Worm (Caenorhabditis elegans) whole organism, young adult: ENCODE results near the gene dhs-18.
A peak's percentile ranks its signal among the peaks of the same experiment; 100 is the strongest.

Experiments used
- B0019.2 ChIP-seq: fragments of 200-800 bp; sonication (Bioruptor generic); conservative IDR thresholded peaks from 2 replicates; pipeline ENCODE4 v1.3.6; 2022; ENCODE audit warnings: missing genetic modification reagents, missing genetic modification characterization, missing compliant biosample characterization
- B0336.3 ChIP-seq: fragments of 200-800 bp; sonication (Bioruptor generic); IDR thresholded peaks from 2 replicates; pipeline ENCODE4 v1.3.6; 2022; ENCODE audit warnings: missing genetic modification characterization, missing compliant biosample characterization
- F33H1.4 ChIP-seq: fragments of 200-800 bp; sonication (Bioruptor generic); IDR thresholded peaks from 2 replicates; pipeline ENCODE4 v1.3.6; 2022; ENCODE audit warnings: missing genetic modification reagents, missing genetic modification characterization, missing compliant biosample characterization
- F57A8.1 ChIP-seq: fragments of 200-800 bp; sonication (Bioruptor generic); optimal IDR thresholded peaks from 2 replicates; lab custom pipeline; 2018; ENCODE audit warnings: mild to moderate bottlenecking, missing genetic modification characterization, moderate library complexity, missing compliant biosample characterization
- T07F8.4 ChIP-seq: sonication (generic microtip); optimal IDR thresholded peaks from 2 replicates; lab custom pipeline; 2016; ENCODE audit warnings: mild to moderate bottlenecking, missing genetic modification characterization, moderate library complexity, missing compliant biosample characterization
- Y56A3A.18 ChIP-seq: fragments of 200-800 bp; sonication (Bioruptor generic); IDR thresholded peaks from 2 replicates; pipeline ENCODE4 v1.3.6; 2022; ENCODE audit warnings: missing genetic modification reagents, missing genetic modification characterization, missing compliant biosample characterization
- athp-1 ChIP-seq: sonication (generic microtip); optimal IDR thresholded peaks from 2 replicates; lab custom pipeline; 2017; ENCODE audit warnings: mild to moderate bottlenecking, missing genetic modification characterization, missing compliant biosample characterization
- attf-3 ChIP-seq: fragments of 200-800 bp; sonication (Bioruptor generic); conservative IDR thresholded peaks from 2 replicates; pipeline ENCODE4 v1.3.6; 2022; ENCODE audit warnings: missing genetic modification reagents, missing genetic modification characterization, missing compliant biosample characterization
- bed-1 ChIP-seq: fragments of 200-800 bp; sonication (Bioruptor generic); IDR thresholded peaks from 2 replicates; pipeline ENCODE4 v1.3.6; 2022; ENCODE audit warnings: missing genetic modification reagents, missing genetic modification characterization, missing compliant biosample characterization
- cebp-1 ChIP-seq, 2 experiments: fragments of 200-800 bp in 1 of 2; sonication (Bioruptor generic) in 1 of 2; sonication (generic microtip) in 1 of 2; IDR thresholded peaks in 1 of 2; optimal IDR thresholded peaks in 1 of 2; 2 replicates each; pipeline versions ENCODE4 v1.3.6 to Lab custom; 2017 to 2022; ENCODE audit warnings: missing compliant biosample characterization in 2 of 2, missing genetic modification characterization in 2 of 2, mild to moderate bottlenecking in 1 of 2, missing genetic modification reagents in 1 of 2, moderate library complexity in 1 of 2
- ceh-27 ChIP-seq: fragments of 200-800 bp; sonication (Bioruptor generic); optimal IDR thresholded peaks from 2 replicates; lab custom pipeline; 2018; ENCODE audit warnings: mild to moderate bottlenecking, missing genetic modification characterization, moderate library complexity, missing compliant biosample characterization
- ceh-40 ChIP-seq: fragments of 200-800 bp; sonication (Bioruptor generic); IDR thresholded peaks from 2 replicates; pipeline ENCODE4 v1.3.6; 2022; ENCODE audit warnings: missing genetic modification characterization, missing compliant biosample characterization
- ceh-79 ChIP-seq: sonication (generic microtip); optimal IDR thresholded peaks from 2 replicates; lab custom pipeline; 2017; ENCODE audit warnings: mild to moderate bottlenecking, missing genetic modification characterization, missing compliant biosample characterization
- ceh-91 ChIP-seq: fragments of 200-800 bp; sonication (Bioruptor generic); IDR thresholded peaks from 2 replicates; pipeline ENCODE4 v1.3.6; 2022; ENCODE audit warnings: missing genetic modification reagents, missing genetic modification characterization, missing compliant biosample characterization
- dpff-1 ChIP-seq: sonication (generic microtip); optimal IDR thresholded peaks from 2 replicates; lab custom pipeline; 2017; ENCODE audit warnings: mild to moderate bottlenecking, missing genetic modification characterization, missing compliant biosample characterization
- efl-1 ChIP-seq: fragments of 150-350 bp; optimal IDR thresholded peaks from 2 replicates; lab custom pipeline; 2014; ENCODE audit warnings: missing biosample characterization, missing genetic modification reagents, missing genetic modification characterization
- egl-18 ChIP-seq: fragments of 200-800 bp; sonication (Bioruptor generic); IDR thresholded peaks from 2 replicates; pipeline ENCODE4 v1.3.6; 2022; ENCODE audit warnings: missing genetic modification reagents, missing genetic modification characterization, missing compliant biosample characterization
- ets-4 ChIP-seq: fragments of 200-800 bp; sonication (Bioruptor generic); optimal IDR thresholded peaks from 2 replicates; lab custom pipeline; 2018; ENCODE audit warnings: mild to moderate bottlenecking, missing genetic modification characterization, missing compliant biosample characterization
- gei-17 ChIP-seq: fragments of 200-800 bp; sonication (Bioruptor generic); optimal IDR thresholded peaks from 2 replicates; lab custom pipeline; 2018; ENCODE audit warnings: mild to moderate bottlenecking, missing genetic modification characterization, missing compliant biosample characterization
- hlh-12 ChIP-seq: sonication (generic microtip); optimal IDR thresholded peaks from 2 replicates; lab custom pipeline; 2016; ENCODE audit warnings: missing genetic modification characterization, missing compliant biosample characterization
- hlh-26 ChIP-seq: fragments of 200-800 bp; sonication (Bioruptor generic); conservative IDR thresholded peaks from 2 replicates; pipeline ENCODE4 v1.3.6; 2022; ENCODE audit warnings: missing genetic modification reagents, missing genetic modification characterization, missing compliant biosample characterization
- hrde-1 ChIP-seq: sonication (generic microtip); optimal IDR thresholded peaks from 2 replicates; lab custom pipeline; 2016; ENCODE audit warnings: missing genetic modification characterization, mild to moderate bottlenecking, missing compliant biosample characterization, moderate library complexity, missing genotype, missing genetic modification reagents, borderline replicate concordance
- let-607 ChIP-seq, 2 experiments: fragments of 200-800 bp in 1 of 2; sonication (Bioruptor generic) in 1 of 2; sonication (generic microtip) in 1 of 2; optimal IDR thresholded peaks; 2 replicates each; lab custom pipeline; 2016 to 2018; ENCODE audit warnings: mild to moderate bottlenecking in 2 of 2, missing compliant biosample characterization in 2 of 2, missing genetic modification characterization in 2 of 2, moderate library complexity in 2 of 2, missing genotype in 1 of 2
- lin-26 ChIP-seq: fragments of 200-800 bp; sonication (Bioruptor generic); IDR thresholded peaks from 2 replicates; pipeline ENCODE4 v1.3.6; 2022; ENCODE audit warnings: missing genetic modification reagents, missing genetic modification characterization, missing compliant biosample characterization
- madf-6 ChIP-seq: fragments of 200-800 bp; sonication (Bioruptor generic); IDR thresholded peaks from 2 replicates; pipeline ENCODE4 v1.3.6; 2022; ENCODE audit warnings: missing genetic modification reagents, missing genetic modification characterization, missing compliant biosample characterization
- mcd-1 ChIP-seq: fragments of 200-800 bp; sonication (Bioruptor generic); IDR thresholded peaks from 2 replicates; pipeline ENCODE4 v1.3.6; 2022; ENCODE audit warnings: missing genetic modification reagents, missing genetic modification characterization, missing compliant biosample characterization
- mel-28 ChIP-seq: sonication (generic microtip); optimal IDR thresholded peaks from 2 replicates; lab custom pipeline; 2016; ENCODE audit warnings: borderline replicate concordance, mild to moderate bottlenecking, missing genetic modification characterization, missing compliant biosample characterization
- nfya-2 ChIP-seq: fragments of 200-800 bp; sonication (Bioruptor generic); IDR thresholded peaks from 2 replicates; pipeline ENCODE4 v1.3.6; 2022; ENCODE audit warnings: missing genetic modification reagents, missing genetic modification characterization, missing compliant biosample characterization
- nhr-179 ChIP-seq: sonication (generic microtip); optimal IDR thresholded peaks from 2 replicates; lab custom pipeline; 2016; ENCODE audit warnings: mild to moderate bottlenecking, missing genetic modification characterization, missing compliant biosample characterization
- nhr-27 ChIP-seq: fragments of 200-800 bp; sonication (Bioruptor generic); optimal IDR thresholded peaks from 2 replicates; lab custom pipeline; 2018; ENCODE audit warnings: mild to moderate bottlenecking, missing genetic modification characterization, moderate library complexity, missing compliant biosample characterization
- nhr-90 ChIP-seq: sonication (generic microtip); optimal IDR thresholded peaks from 2 replicates; lab custom pipeline; 2016; ENCODE audit warnings: missing genotype, mild to moderate bottlenecking, missing genetic modification characterization, missing compliant biosample characterization
- pbrm-1 ChIP-seq: fragments of 200-800 bp; sonication (Bioruptor generic); IDR thresholded peaks from 2 replicates; pipeline ENCODE4 v1.3.6; 2022; ENCODE audit warnings: missing genetic modification reagents, missing genetic modification characterization, missing compliant biosample characterization
- repo-1 ChIP-seq: sonication (generic microtip); optimal IDR thresholded peaks from 2 replicates; lab custom pipeline; 2017; ENCODE audit warnings: mild to moderate bottlenecking, missing genetic modification characterization, missing compliant biosample characterization
- rpc-1 ChIP-seq, 2 experiments: fragments of 150-350 bp in 1 of 2; sonication (generic microtip) in 1 of 2; optimal IDR thresholded peaks; 2 replicates each; lab custom pipeline; 2014 to 2018; ENCODE audit warnings: missing biosample characterization in 1 of 2, missing genetic modification characterization in 1 of 2, missing genetic modification reagents in 1 of 2, missing genotype in 1 of 2
- sdz-38 ChIP-seq: sonication (generic microtip); optimal IDR thresholded peaks from 2 replicates; lab custom pipeline; 2016; ENCODE audit warnings: missing genotype, missing genetic modification characterization, missing compliant biosample characterization
- snpc-1.3 ChIP-seq: sonication (generic microtip); optimal IDR thresholded peaks from 2 replicates; lab custom pipeline; 2017; ENCODE audit warnings: missing genetic modification characterization, mild to moderate bottlenecking, missing compliant biosample characterization, antibody characterized with exemption, moderate library complexity, missing genotype, missing genetic modification reagents; ENCODE audit not compliant: insufficient read depth
- snpc-3.4 ChIP-seq: sonication (generic microtip); optimal IDR thresholded peaks from 2 replicates; lab custom pipeline; 2017; ENCODE audit warnings: missing genetic modification characterization, mild to moderate bottlenecking, missing compliant biosample characterization, antibody characterized with exemption, moderate library complexity, missing genotype, missing genetic modification reagents
- snpc-4 ChIP-seq, 5 experiments: fragments of 150-350 bp in 1 of 5; sonication (generic microtip) in 4 of 5; optimal IDR thresholded peaks; 2 replicates each; lab custom pipeline; 2014 to 2018; ENCODE audit warnings: missing genetic modification characterization in 5 of 5, missing biosample characterization in 3 of 5, antibody characterized with exemption in 2 of 5, mild to moderate bottlenecking in 2 of 5, missing compliant biosample characterization in 2 of 5, missing genotype in 2 of 5, moderate library complexity in 2 of 5, missing genetic modification reagents in 1 of 5
- somi-1 ChIP-seq: fragments of 200-800 bp; sonication (Bioruptor generic); optimal IDR thresholded peaks from 2 replicates; lab custom pipeline; 2018; ENCODE audit warnings: mild to moderate bottlenecking, missing genetic modification characterization, missing compliant biosample characterization
- tbx-9 ChIP-seq: sonication (generic microtip); optimal IDR thresholded peaks from 2 replicates; lab custom pipeline; 2016; ENCODE audit warnings: borderline replicate concordance, missing genetic modification characterization, inconsistent platforms, missing compliant biosample characterization
- tlf-1 ChIP-seq: fragments of 200-800 bp; sonication (Bioruptor generic); optimal IDR thresholded peaks from 2 replicates; lab custom pipeline; 2018; ENCODE audit warnings: mild to moderate bottlenecking, missing genetic modification characterization, missing compliant biosample characterization
- unc-62 ChIP-seq: fragments of 150-350 bp; optimal IDR thresholded peaks from 2 replicates; lab custom pipeline; 2014; ENCODE audit warnings: missing biosample characterization, missing genetic modification reagents, missing genetic modification characterization

Gene dhs-18

DNA sequence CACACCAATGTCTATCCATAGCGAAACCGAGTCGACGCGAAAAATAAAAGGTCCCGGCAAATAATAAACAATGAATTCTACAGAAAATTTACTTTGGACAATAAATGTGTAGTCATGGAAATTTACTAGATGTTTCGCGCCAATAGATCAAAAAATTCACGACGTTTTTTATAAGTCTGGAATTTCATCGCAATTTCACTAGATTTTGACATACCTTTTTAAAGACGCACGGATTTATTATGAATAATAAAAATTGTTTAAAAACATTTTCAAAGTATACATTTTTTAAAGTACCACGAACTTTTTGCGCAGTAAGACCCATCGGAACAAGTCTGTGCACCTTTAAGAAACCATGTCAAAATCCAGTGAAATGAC is 29.4 kb upstream of the dhs-18 start (continued):
- TF ChIP-seq nfya-2 (GFP tag; lab: Robert Waterston, UW) (no peak), let-607 (tag; optimal IDR thresholded peaks at IDR 0.05; lab: Kevin White, UChicago) (no peak), snpc-3.4 (tag; lab: Kevin White, UChicago) (no peak), madf-6 (GFP tag; lab: Robert Waterston, UW) (peak; percentile 87), hlh-26 (GFP tag; lab: Robert Waterston, UW) (no peak), efl-1 (GFP tag; lab: Kevin White, UChicago) (peak; percentile 65), snpc-1.3 (tag; lab: Kevin White, UChicago) (peak; percentile 6), bed-1 (GFP tag; lab: Robert Waterston, UW) (no peak), ceh-27 (GFP tag; lab: Kevin White, UChicago) (no peak), pbrm-1 (GFP tag; lab: Robert Waterston, UW) (no peak; the same call in 1 of the 2 replicates), dpff-1 (tag; lab: Kevin White, UChicago) (peak; percentile 78), F57A8.1 (GFP tag; lab: Kevin White, UChicago) (no peak), tbx-9 (tag; lab: Kevin White, UChicago) (no peak), rpc-1 (optimal IDR thresholded peaks at IDR 0.05; lab: Kevin White, UChicago) (no peak), rpc-1 (tag; optimal IDR thresholded peaks at IDR 0.05; lab: Kevin White, UChicago) (no peak), unc-62 (GFP tag; lab: Kevin White, UChicago) (no peak), gei-17 (no peak), mel-28 (tag; lab: Kevin White, UChicago) (no peak)
- TF ChIP-seq, all 124 proteins: peak for 8

DNA sequence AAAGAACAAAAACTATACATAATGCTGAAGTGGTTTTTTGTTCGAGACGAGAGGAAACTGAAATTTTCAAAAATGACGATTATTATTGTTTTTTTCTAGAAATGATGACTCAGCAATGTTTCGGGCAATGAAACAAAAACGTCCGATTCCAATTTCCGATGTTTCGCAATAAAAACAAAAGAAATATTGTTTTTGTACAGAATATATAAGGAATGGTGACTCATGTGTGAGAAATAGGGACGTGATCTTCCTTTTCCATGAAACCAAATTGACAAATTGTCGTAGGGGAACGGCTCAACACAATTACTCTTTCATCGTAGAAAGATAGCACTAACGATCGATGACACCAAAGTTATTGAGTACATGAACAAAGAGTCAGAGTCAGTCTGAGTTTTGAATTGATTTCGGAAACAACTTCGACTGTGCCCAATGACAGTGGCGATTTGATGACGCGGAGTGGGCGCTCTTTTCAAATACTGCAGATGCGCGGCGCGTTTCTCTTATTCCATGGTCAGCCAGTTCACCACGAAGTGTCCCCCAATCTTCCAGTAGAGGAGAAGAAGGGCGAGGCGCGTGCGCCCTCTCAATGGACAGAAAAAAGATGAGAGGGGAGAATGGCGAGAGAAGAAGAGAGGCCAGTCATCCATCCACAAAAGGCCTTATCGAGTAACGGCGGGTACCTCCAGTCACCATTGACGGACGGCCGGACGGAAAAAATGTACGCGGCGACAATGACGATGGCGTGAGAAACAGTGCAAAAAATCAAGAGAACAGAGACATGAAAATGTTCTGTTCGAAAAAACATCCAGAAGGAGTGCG is 28.8 kb upstream of the dhs-18 start:
- peak; percentile 28 for TF ChIP-seq pbrm-1 (GFP tag; lab: Robert Waterston, UW)
- TF ChIP-seq cebp-1 (GFP tag; IDR thresholded peaks at IDR 0.05; lab: Robert Waterston, UW): no peak; the same call in 1 of the 2 replicates
- TF ChIP-seq cebp-1 (tag; optimal IDR thresholded peaks at IDR 0.05; lab: Kevin White, UChicago): peak; percentile 61
- no peak for TF ChIP-seq hlh-12 (tag; lab: Kevin White, UChicago)
- TF ChIP-seq T07F8.4: no peak
- TF ChIP-seq gei-17: no peak
- no peak for TF ChIP-seq egl-18 (GFP tag; lab: Robert Waterston, UW)
- TF ChIP-seq sdz-38 (tag; lab: Kevin White, UChicago): no peak
- no peak for TF ChIP-seq snpc-4 (GFP tag; optimal IDR thresholded peaks at IDR 0.05; lab: Kevin White, UChicago)
- TF ChIP-seq snpc-4 (tag; optimal IDR thresholded peaks at IDR 0.05; lab: Kevin White, UChicago): no peak
- no peak for TF ChIP-seq athp-1 (tag; lab: Kevin White, UChicago)
- no peak for TF ChIP-seq hrde-1 (tag; lab: Kevin White, UChicago)
- no peak for TF ChIP-seq nhr-90 (tag; lab: Kevin White, UChicago)
- peak; percentile 9 for TF ChIP-seq nhr-27 (tag; lab: Kevin White, UChicago)
- TF ChIP-seq somi-1 (GFP tag; lab: Kevin White, UChicago): peak; percentile 23
- no peak for TF ChIP-seq ceh-91 (GFP tag; lab: Robert Waterston, UW)
- TF ChIP-seq ceh-79 (tag; lab: Kevin White, UChicago): no peak
- TF ChIP-seq F33H1.4 (GFP tag; lab: Robert Waterston, UW): no peak
- no peak for TF ChIP-seq repo-1
- TF ChIP-seq rpc-1 (optimal IDR thresholded peaks at IDR 0.05; lab: Kevin White, UChicago): no peak
- no peak for TF ChIP-seq rpc-1 (tag; optimal IDR thresholded peaks at IDR 0.05; lab: Kevin White, UChicago)
- peak; percentile 15; the same call in 1 of the 2 replicates for TF ChIP-seq lin-26 (GFP tag; lab: Robert Waterston, UW)
- TF ChIP-seq ceh-40 (GFP tag; lab: Robert Waterston, UW): 0 out of 2 replicates have a peak, but pooled peaks have one; percentile 6
- no peak; the same call in 1 of the 2 replicates for TF ChIP-seq B0336.3 (GFP tag; lab: Robert Waterston, UW)
- TF ChIP-seq tlf-1 (GFP tag; lab: Kevin White, UChicago): no peak
- peak; percentile 43; the same call in 1 of the 2 replicates for TF ChIP-seq mcd-1 (GFP tag; lab: Robert Waterston, UW)
- peak; percentile 42; the same call in 1 of the 2 replicates for TF ChIP-seq Y56A3A.18 (GFP tag; lab: Robert Waterston, UW)
- no peak for TF ChIP-seq ets-4 (GFP tag; lab: Kevin White, UChicago)
- no peak for TF ChIP-seq nhr-179 (tag; lab: Kevin White, UChicago)
- TF ChIP-seq attf-3: no peak
- no peak for TF ChIP-seq B0019.2 (GFP tag; lab: Robert Waterston, UW)
